Worm (Caenorhabditis elegans) whole organism, late embryonic: ENCODE results near the gene M01H9.2.

Source experiments
- C38D4.7 ChIP-seq: fragments of 200-800 bp; sonication (Bioruptor generic); optimal IDR thresholded peaks from 2 replicates; lab custom pipeline; 2018; ENCODE audit warnings: mild to moderate bottlenecking, missing genetic modification characterization, moderate library complexity, missing compliant biosample characterization
- F13H6.1 ChIP-seq: sonication (generic microtip); optimal IDR thresholded peaks from 2 replicates; lab custom pipeline; 2016; ENCODE audit warnings: missing genetic modification characterization, missing compliant biosample characterization
- K09A11.1 ChIP-seq: sonication (generic microtip); optimal IDR thresholded peaks from 2 replicates; lab custom pipeline; 2017; ENCODE audit warnings: antibody characterized with exemption, mild to moderate bottlenecking, missing genetic modification characterization, missing compliant biosample characterization; ENCODE audit not compliant: insufficient read depth
- ahr-1 ChIP-seq: sonication (generic microtip); optimal IDR thresholded peaks from 2 replicates; lab custom pipeline; 2016; ENCODE audit warnings: missing genetic modification characterization, missing compliant biosample characterization
- ceh-19 ChIP-seq: fragments of 200-800 bp; sonication (Bioruptor generic); optimal IDR thresholded peaks from 2 replicates; lab custom pipeline; 2018; ENCODE audit warnings: mild to moderate bottlenecking, missing genetic modification characterization, missing compliant biosample characterization
- ceh-22 ChIP-seq: sonication (generic microtip); optimal IDR thresholded peaks from 2 replicates; lab custom pipeline; 2017; ENCODE audit warnings: missing biosample characterization, missing genetic modification characterization
- ceh-34 ChIP-seq: sonication (generic microtip); optimal IDR thresholded peaks from 2 replicates; lab custom pipeline; 2016; ENCODE audit warnings: mild to moderate bottlenecking, missing genetic modification characterization, missing compliant biosample characterization
- ceh-6 ChIP-seq: fragments of 200-800 bp; sonication (Bioruptor generic); optimal IDR thresholded peaks from 2 replicates; lab custom pipeline; 2018; ENCODE audit warnings: mild to moderate bottlenecking, missing genetic modification characterization, missing compliant biosample characterization
- che-1 ChIP-seq: sonication (generic microtip); optimal IDR thresholded peaks from 2 replicates; lab custom pipeline; 2016; ENCODE audit warnings: mild to moderate bottlenecking, missing genetic modification characterization, missing compliant biosample characterization
- dve-1 ChIP-seq: sonication (generic microtip); optimal IDR thresholded peaks from 2 replicates; lab custom pipeline; 2017; ENCODE audit warnings: antibody characterized with exemption, mild to moderate bottlenecking, missing genetic modification characterization, missing compliant biosample characterization
- elt-2 ChIP-seq: sonication (generic microtip); optimal IDR thresholded peaks from 2 replicates; lab custom pipeline; 2016; ENCODE audit warnings: missing genetic modification reagents, missing genetic modification characterization, missing compliant biosample characterization
- ets-4 ChIP-seq: sonication (generic microtip); optimal IDR thresholded peaks from 2 replicates; lab custom pipeline; 2016; ENCODE audit warnings: missing genetic modification characterization, missing compliant biosample characterization
- eyg-1 ChIP-seq: sonication (generic microtip); optimal IDR thresholded peaks from 2 replicates; lab custom pipeline; 2016; ENCODE audit warnings: missing genotype, missing genetic modification characterization, missing compliant biosample characterization
- fax-1 ChIP-seq: sonication (generic microtip); optimal IDR thresholded peaks from 2 replicates; lab custom pipeline; 2016; ENCODE audit warnings: missing genotype, missing genetic modification characterization, missing compliant biosample characterization
- fkh-10 ChIP-seq: fragments of 150-350 bp; optimal IDR thresholded peaks from 2 replicates; lab custom pipeline; 2014; ENCODE audit warnings: missing biosample characterization, missing genetic modification reagents, missing genetic modification characterization
- fkh-6 ChIP-seq: sonication (generic microtip); optimal IDR thresholded peaks from 2 replicates; lab custom pipeline; 2016; ENCODE audit warnings: missing genetic modification characterization, missing compliant biosample characterization
- hlh-13 ChIP-seq: fragments of 200-800 bp; sonication (Bioruptor generic); optimal IDR thresholded peaks from 2 replicates; lab custom pipeline; 2018; ENCODE audit warnings: mild to moderate bottlenecking, missing genetic modification characterization, missing compliant biosample characterization
- hlh-15 ChIP-seq: sonication (generic microtip); optimal IDR thresholded peaks from 2 replicates; lab custom pipeline; 2016; ENCODE audit warnings: missing genetic modification characterization, missing compliant biosample characterization
- lim-6 ChIP-seq: sonication (generic microtip); optimal IDR thresholded peaks from 2 replicates; lab custom pipeline; 2016; ENCODE audit warnings: missing genetic modification characterization, missing compliant biosample characterization
- lin-11 ChIP-seq: fragments of 200-800 bp; sonication (Bioruptor generic); optimal IDR thresholded peaks from 2 replicates; lab custom pipeline; 2018; ENCODE audit warnings: mild to moderate bottlenecking, missing genetic modification characterization, missing compliant biosample characterization
- madf-2 ChIP-seq: sonication (generic microtip); optimal IDR thresholded peaks from 2 replicates; lab custom pipeline; 2017; ENCODE audit warnings: missing genetic modification characterization, missing compliant biosample characterization
- mec-3 ChIP-seq: sonication (generic microtip); optimal IDR thresholded peaks from 2 replicates; lab custom pipeline; 2016; ENCODE audit warnings: borderline replicate concordance, missing genetic modification characterization, missing compliant biosample characterization
- nfya-1 ChIP-seq: sonication (generic microtip); optimal IDR thresholded peaks from 2 replicates; lab custom pipeline; 2017; ENCODE audit warnings: missing genetic modification characterization, mild to moderate bottlenecking, missing compliant biosample characterization, antibody characterized with exemption, moderate library complexity
- nhr-11 ChIP-seq: fragments of 150-350 bp; optimal IDR thresholded peaks from 2 replicates; lab custom pipeline; 2014; ENCODE audit warnings: missing biosample characterization, missing genetic modification characterization
- nhr-232 ChIP-seq: sonication (generic microtip); optimal IDR thresholded peaks from 2 replicates; lab custom pipeline; 2016; ENCODE audit warnings: missing genetic modification characterization, missing compliant biosample characterization
- odd-2 ChIP-seq: sonication (generic microtip); optimal IDR thresholded peaks from 2 replicates; lab custom pipeline; 2017; ENCODE audit warnings: antibody characterized with exemption, mild to moderate bottlenecking, missing genetic modification characterization, missing compliant biosample characterization
- pag-3 ChIP-seq: sonication (generic microtip); optimal IDR thresholded peaks from 2 replicates; lab custom pipeline; 2016; ENCODE audit warnings: missing compliant biosample characterization, missing genetic modification characterization, borderline replicate concordance
- pat-9 ChIP-seq: fragments of 200-800 bp; sonication (Bioruptor generic); optimal IDR thresholded peaks from 2 replicates; lab custom pipeline; 2018; ENCODE audit warnings: mild to moderate bottlenecking, missing genetic modification characterization, moderate library complexity, missing compliant biosample characterization
- pax-1 ChIP-seq: fragments of 150-350 bp; optimal IDR thresholded peaks from 2 replicates; lab custom pipeline; 2014; ENCODE audit warnings: missing biosample characterization, missing genetic modification characterization
- pha-2 ChIP-seq: sonication (generic microtip); optimal IDR thresholded peaks from 2 replicates; lab custom pipeline; 2017; ENCODE audit warnings: mild to moderate bottlenecking, missing genetic modification characterization, missing compliant biosample characterization
- pha-4 ChIP-seq: fragments of 150-350 bp; optimal IDR thresholded peaks from 2 replicates; lab custom pipeline; 2018; ENCODE audit warnings: missing biosample characterization, missing genetic modification reagents, missing genetic modification characterization
- pqm-1 ChIP-seq: sonication (generic microtip); optimal IDR thresholded peaks from 2 replicates; lab custom pipeline; 2016; ENCODE audit warnings: missing genetic modification characterization, missing compliant biosample characterization
- pros-1 ChIP-seq: fragments of 150-350 bp; optimal IDR thresholded peaks from 2 replicates; lab custom pipeline; 2014; ENCODE audit warnings: missing biosample characterization, missing genetic modification reagents, missing genetic modification characterization
- sox-4 ChIP-seq: sonication (generic microtip); optimal IDR thresholded peaks from 2 replicates; lab custom pipeline; 2017; ENCODE audit warnings: mild to moderate bottlenecking, missing genetic modification characterization, inconsistent platforms, missing compliant biosample characterization
- syd-9 ChIP-seq: sonication (generic microtip); optimal IDR thresholded peaks from 2 replicates; lab custom pipeline; 2016; ENCODE audit warnings: mild to moderate bottlenecking, missing genetic modification characterization, moderate library complexity, missing compliant biosample characterization
- tbx-7 ChIP-seq: sonication (generic microtip); optimal IDR thresholded peaks from 2 replicates; lab custom pipeline; 2016; ENCODE audit warnings: missing genotype, missing genetic modification characterization, missing compliant biosample characterization
- unc-42 ChIP-seq: sonication (generic microtip); optimal IDR thresholded peaks from 2 replicates; lab custom pipeline; 2016; ENCODE audit warnings: missing genotype, missing genetic modification characterization, missing compliant biosample characterization
- unc-86 ChIP-seq: sonication (generic microtip); optimal IDR thresholded peaks from 2 replicates; lab custom pipeline; 2016; ENCODE audit warnings: missing genetic modification characterization, missing compliant biosample characterization
- zip-5 ChIP-seq: sonication (generic microtip); optimal IDR thresholded peaks from 2 replicates; lab custom pipeline; 2016; ENCODE audit warnings: missing genetic modification characterization, missing compliant biosample characterization
- ztf-16 ChIP-seq: sonication (generic microtip); optimal IDR thresholded peaks from 2 replicates; lab custom pipeline; 2017; ENCODE audit warnings: missing genetic modification characterization, missing compliant biosample characterization

The M01H9.2 gene

DNA sequence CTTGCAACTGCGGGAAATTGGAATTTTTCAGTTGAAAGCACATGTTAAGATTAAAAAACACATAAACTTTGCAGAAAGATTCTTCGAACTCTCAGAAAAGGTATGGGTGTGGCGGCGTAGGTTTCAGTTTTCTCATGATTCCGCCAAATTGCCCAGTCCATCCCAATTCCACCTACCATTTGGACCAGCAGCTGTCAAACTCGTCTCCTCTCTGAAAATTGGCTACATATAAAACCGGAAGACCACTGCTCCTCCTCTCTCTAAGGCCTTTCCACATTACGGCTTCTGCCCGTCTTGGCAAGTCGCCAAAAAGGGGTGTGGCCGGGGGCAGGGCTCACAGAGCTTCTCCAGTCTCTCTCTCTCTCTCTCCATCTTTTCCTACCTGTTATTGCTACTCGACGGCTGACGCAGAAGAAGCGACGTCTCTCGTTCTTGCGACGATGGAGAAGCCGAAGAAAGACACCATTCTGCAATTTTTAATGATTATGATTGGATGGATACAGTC is 27.2 kb upstream of the M01H9.2 start, which contains the start of gene ZK180.7 (continued):
- TF ChIP-seq nhr-11 (tag; lab: Kevin White, UChicago) = no peak
- TF ChIP-seq nfya-1 = no peak
- TF ChIP-seq, all 69 proteins: peak for 0

DNA sequence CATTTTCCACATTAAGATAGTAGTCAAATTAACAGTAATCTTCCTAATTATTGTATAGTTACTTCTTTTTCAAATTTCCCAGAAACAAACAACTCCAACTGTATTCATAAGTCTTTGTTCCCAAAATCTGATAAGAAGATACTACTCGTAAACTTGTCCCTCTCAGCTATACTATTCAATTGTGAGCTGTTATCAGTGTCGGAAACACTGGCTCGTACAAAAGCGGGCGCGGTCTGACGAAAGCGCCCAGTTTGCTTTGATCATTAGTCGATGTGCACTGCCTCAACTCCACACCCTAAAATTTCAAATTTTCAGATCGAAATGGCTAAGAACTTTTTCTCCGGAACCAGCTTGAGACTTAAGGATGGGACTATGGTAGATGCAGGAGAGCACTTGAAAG is 23.7 kb upstream of the M01H9.2 start, which contains the start of gene trx-3:
Gene trx-3, plus strand, starts transcription at position 291 of the 400 bp plus-strand sequence.
- no peak for TF ChIP-seq elt-2
- no peak for TF ChIP-seq sox-4 (tag; lab: Kevin White, UChicago)
- TF ChIP-seq eyg-1 (tag; lab: Kevin White, UChicago) = no peak
- no peak for TF ChIP-seq F13H6.1 (tag; lab: Kevin White, UChicago)
- no peak for TF ChIP-seq fkh-6 (tag; lab: Kevin White, UChicago)
- no peak for TF ChIP-seq tbx-7
- TF ChIP-seq odd-2 = no peak
- TF ChIP-seq nfya-1 = no peak

DNA sequence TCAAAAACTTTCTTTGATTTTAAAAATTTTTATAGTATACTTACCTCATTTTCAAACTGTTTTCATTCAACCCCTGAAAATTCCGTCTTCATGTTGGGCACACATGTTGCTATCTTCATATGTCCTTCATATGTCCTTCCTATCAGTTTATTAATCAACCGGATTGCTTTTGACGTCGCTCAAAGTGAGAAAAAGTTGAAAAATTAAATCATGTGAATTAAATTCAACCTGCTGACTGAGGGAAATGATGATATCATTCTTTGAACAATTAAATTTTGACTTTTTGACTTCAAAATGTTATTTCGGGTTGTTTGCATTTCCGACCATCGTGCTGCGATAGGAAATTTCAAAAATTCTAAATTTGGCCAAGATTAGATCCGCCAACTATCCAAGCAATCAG is 21.5 kb upstream of the M01H9.2 start:
- no peak for TF ChIP-seq C38D4.7 (GFP tag; lab: Kevin White, UChicago)
- no peak for TF ChIP-seq syd-9 (tag; lab: Kevin White, UChicago)
- TF ChIP-seq ceh-22 = no peak
- TF ChIP-seq pros-1 (tag; lab: Kevin White, UChicago) = no peak
- TF ChIP-seq ceh-19 (GFP tag; lab: Kevin White, UChicago) = no peak
- no peak for TF ChIP-seq madf-2 (tag; lab: Kevin White, UChicago)
- no peak for TF ChIP-seq che-1
- TF ChIP-seq ets-4 (tag; lab: Kevin White, UChicago) = no peak
- no peak for TF ChIP-seq ceh-6 (GFP tag; lab: Kevin White, UChicago)
- TF ChIP-seq unc-42 = no peak

DNA sequence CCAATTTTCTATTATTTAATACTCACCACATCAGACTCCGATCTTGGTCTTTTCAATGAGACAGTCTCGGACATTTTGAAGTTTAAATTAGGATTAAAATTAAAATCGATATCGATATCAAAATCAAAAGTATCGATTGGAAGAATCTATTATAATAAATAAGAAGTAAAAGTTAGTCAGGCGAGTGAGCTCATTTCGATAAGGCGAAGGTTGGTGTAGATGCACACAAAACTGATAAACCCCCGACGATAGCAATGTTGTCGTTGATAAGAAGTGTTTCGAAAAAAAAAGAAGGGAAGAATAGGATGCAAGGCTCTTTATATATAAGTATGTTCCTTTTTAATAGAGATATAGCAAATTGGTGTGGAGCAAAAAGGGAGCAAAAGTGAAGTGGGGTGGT is 19.5 kb upstream of the M01H9.2 start, which contains the start of gene M01H9.4:
Gene M01H9.4, minus strand, starts transcription at position 379 of the 400 bp plus-strand sequence.
- TF ChIP-seq pag-3 (tag; lab: Kevin White, UChicago) (no peak), pqm-1 (tag; lab: Kevin White, UChicago) (peak; percentile 4), elt-2 (peak; percentile 98)

DNA sequence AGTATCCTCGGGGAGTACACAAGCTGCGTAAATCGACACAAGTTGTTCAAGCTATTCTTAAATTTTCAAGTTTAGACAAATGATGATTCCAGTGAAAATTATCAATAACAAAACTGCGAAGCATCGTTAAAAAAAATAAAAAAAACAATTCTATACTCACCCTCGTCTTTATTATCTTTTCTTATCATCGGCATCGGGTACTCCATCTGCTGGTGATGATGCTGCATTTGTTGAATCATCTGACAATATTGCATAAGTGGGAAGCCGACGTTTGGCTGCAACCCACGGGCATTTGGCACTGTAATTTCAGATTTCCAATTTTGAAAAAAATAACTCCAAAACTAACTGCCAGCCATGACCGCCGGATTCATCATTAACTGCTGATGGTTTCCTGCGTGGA is 18.3 kb upstream of the M01H9.2 start:
- TF ChIP-seq K09A11.1 (tag; lab: Kevin White, UChicago) (no peak), fax-1 (no peak), pha-4 (tag; lab: Kevin White, UChicago) (no peak), nhr-11 (tag; lab: Kevin White, UChicago) (no peak), zip-5 (tag; lab: Kevin White, UChicago) (no peak), hlh-15 (tag; lab: Kevin White, UChicago) (no peak), pros-1 (tag; lab: Kevin White, UChicago) (no peak), pqm-1 (tag; lab: Kevin White, UChicago) (no peak), che-1 (no peak), unc-42 (no peak), lim-6 (no peak)

DNA sequence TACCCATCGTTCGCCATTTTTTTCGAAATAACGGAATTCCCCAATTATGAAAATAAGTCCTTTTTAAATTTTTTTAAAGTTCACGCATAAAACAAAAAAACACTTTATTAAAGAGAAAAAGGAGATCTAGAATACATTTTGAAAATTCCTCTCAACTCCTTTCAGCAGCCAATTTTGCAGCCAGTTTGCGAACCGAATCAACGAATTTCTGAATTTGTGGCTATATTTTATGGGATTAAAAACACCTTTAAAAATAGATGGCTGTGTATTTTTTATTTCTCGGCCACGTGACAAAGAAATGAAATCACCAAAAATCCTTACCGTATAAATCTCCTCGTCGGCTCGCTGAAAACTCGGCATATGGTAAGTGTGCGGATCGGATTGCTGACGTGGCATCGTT is 17.0 kb upstream of the M01H9.2 start, which contains the start of gene M01H9.10:
Gene M01H9.10, minus strand, starts transcription at position 101 of the 400 bp plus-strand sequence.
- TF ChIP-seq F13H6.1 (tag; lab: Kevin White, UChicago) = no peak
- no peak for TF ChIP-seq hlh-13 (GFP tag; lab: Kevin White, UChicago)
- TF ChIP-seq ceh-34 (tag; lab: Kevin White, UChicago) = no peak
- TF ChIP-seq ahr-1 (tag; lab: Kevin White, UChicago) = no peak
- TF ChIP-seq, all 69 proteins: peak for 0

DNA sequence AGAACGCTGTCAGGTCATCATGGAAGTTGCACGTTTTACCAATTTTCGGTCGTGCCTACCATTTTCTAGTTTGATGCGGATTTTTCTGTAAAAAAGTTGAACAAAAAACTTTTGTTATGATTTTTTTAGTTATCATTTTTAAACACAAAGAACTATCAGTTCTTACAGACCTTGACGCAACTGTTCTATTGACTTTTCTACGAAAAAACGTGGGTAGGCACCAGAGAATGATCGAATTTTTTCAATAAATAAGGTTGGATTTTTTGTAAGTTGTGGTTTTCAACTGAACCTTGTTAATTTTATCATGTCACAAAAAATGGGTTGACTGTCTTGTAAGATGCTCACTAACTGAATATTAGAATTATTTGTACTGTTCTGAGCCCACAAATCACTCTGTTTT is 15.6 kb upstream of the M01H9.2 start:
- no peak for TF ChIP-seq ztf-16 (tag; lab: Kevin White, UChicago)
- no peak for TF ChIP-seq pha-2 (tag; lab: Kevin White, UChicago)
- TF ChIP-seq pat-9 (tag; lab: Kevin White, UChicago) = no peak
- no peak for TF ChIP-seq fkh-10 (GFP tag; lab: Kevin White, UChicago)
- TF ChIP-seq mec-3 = no peak
- no peak for TF ChIP-seq pax-1 (tag; lab: Kevin White, UChicago)
- TF ChIP-seq lin-11 = no peak
- TF ChIP-seq unc-86 = no peak
- TF ChIP-seq nhr-232 (tag; lab: Kevin White, UChicago) = no peak
- no peak for TF ChIP-seq dve-1 (tag; lab: Kevin White, UChicago)
- no peak for TF ChIP-seq zip-5 (tag; lab: Kevin White, UChicago)
- TF ChIP-seq lim-6 = no peak
- TF ChIP-seq tbx-7 = no peak
- TF ChIP-seq pros-1 (tag; lab: Kevin White, UChicago) = no peak
- TF ChIP-seq C38D4.7 (GFP tag; lab: Kevin White, UChicago) = no peak
- no peak for TF ChIP-seq che-1
